Fruit fly (Drosophila melanogaster) S2 (cell line): ENCODE results near the gene mag.

Experiments used
- CG8478 ChIP-seq: fragments of >200 bp; optimal IDR thresholded peaks from 2 replicates; lab custom pipeline; 2018
- CTCF ChIP-seq, 2 experiments: fragments of >200 bp; optimal IDR thresholded peaks; 2 replicates each; lab custom pipeline; 2018

DNA sequence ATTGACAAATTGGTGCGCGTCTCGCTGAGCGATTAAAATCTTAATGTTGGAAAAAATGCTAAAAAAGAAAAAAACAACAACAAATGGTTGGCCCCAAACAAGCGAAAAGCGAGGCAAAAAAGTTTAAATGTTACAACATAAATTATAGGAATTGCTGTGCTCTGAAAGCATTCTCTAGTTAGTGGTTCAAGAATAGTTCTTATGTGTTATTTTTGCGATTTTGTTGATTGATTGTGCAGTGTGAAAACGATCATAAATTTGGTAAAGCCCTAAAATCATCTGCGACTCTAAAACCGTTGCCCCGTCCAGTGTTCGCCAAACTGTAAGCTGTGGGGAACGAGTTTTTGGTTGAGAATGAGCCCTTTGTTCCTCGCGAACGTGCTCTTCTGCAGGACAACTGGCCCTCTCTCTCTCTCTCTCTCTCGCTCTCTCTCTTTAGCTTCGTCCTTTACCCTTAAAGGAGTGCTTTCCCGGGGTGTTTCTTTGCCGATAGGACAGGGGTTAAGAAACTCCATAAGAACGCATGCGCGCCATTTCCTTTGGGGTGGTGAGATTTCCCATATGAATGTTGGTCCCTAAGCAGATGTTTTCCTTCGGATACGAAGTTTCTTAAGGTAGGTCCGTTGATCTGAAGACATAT lies 17.7 kb upstream of the mag start:
- no peak for TF ChIP-seq CG8478
- no peak for TF ChIP-seq CTCF (optimal IDR thresholded peaks at IDR 0.05; lab: Kevin White, UChicago)
